Fruit fly (Drosophila melanogaster) whole organism, embryonic: ENCODE results near the gene CG12773.

Experiments used
- Adf1 ChIP-seq: fragments of 200-800 bp; sonication (Bioruptor generic); IDR thresholded peaks from 2 replicates; pipeline ENCODE4 v1.3.6; 2022; ENCODE audit warnings: missing biosample characterization, missing genetic modification characterization
- Atf6 ChIP-seq: fragments of 200-800 bp; sonication (Bioruptor generic); IDR thresholded peaks from 2 replicates; pipeline ENCODE4 v1.3.6; 2022; ENCODE audit warnings: missing biosample characterization, missing genetic modification characterization
- CG10209 ChIP-seq: fragments of 200-800 bp; sonication (Bioruptor generic); optimal IDR thresholded peaks from 3 replicates; lab custom pipeline; 2017; ENCODE audit warnings: missing biosample characterization, mild to moderate bottlenecking, missing genetic modification characterization, missing genetic modification reagents
- CG12104 ChIP-seq: fragments of 200-800 bp; sonication (Bioruptor generic); optimal IDR thresholded peaks from 3 replicates; lab custom pipeline; 2016; ENCODE audit warnings: missing biosample characterization, missing genetic modification characterization
- CG12219 ChIP-seq: fragments of 200-800 bp; sonication (Bioruptor generic); optimal IDR thresholded peaks from 3 replicates; lab custom pipeline; 2018; ENCODE audit warnings: missing biosample characterization, mild to moderate bottlenecking, missing genetic modification characterization
- CG1233 ChIP-seq: fragments of 200-800 bp; sonication (Bioruptor generic); optimal IDR thresholded peaks from 4 replicates; lab custom pipeline; 2018; ENCODE audit warnings: missing biosample characterization, mild to moderate bottlenecking, missing genetic modification characterization
- CG12769 ChIP-seq: fragments of 200-800 bp; sonication (Bioruptor generic); optimal IDR thresholded peaks from 2 replicates; lab custom pipeline; 2019; ENCODE audit warnings: missing biosample characterization, mild to moderate bottlenecking, missing genetic modification characterization, moderate library complexity
- CG14965 ChIP-seq: fragments of 200-800 bp; sonication (Bioruptor generic); optimal IDR thresholded peaks from 2 replicates; lab custom pipeline; 2016; ENCODE audit warnings: missing biosample characterization, missing genetic modification characterization, borderline replicate concordance
- CG15073 ChIP-seq: fragments of 200-800 bp; sonication (Bioruptor generic); optimal IDR thresholded peaks from 2 replicates; lab custom pipeline; 2016; ENCODE audit warnings: missing biosample characterization, missing genetic modification characterization
- CG1529 ChIP-seq: fragments of 200-800 bp; sonication (Bioruptor generic); optimal IDR thresholded peaks from 3 replicates; lab custom pipeline; 2018; ENCODE audit warnings: missing biosample characterization, missing genetic modification characterization
- CG2202 ChIP-seq: fragments of 200-800 bp; sonication (Bioruptor generic); optimal IDR thresholded peaks from 2 replicates; lab custom pipeline; 2018; ENCODE audit warnings: missing biosample characterization, mild to moderate bottlenecking, missing genetic modification characterization
- CG30403 ChIP-seq: fragments of 200-800 bp; sonication (Bioruptor generic); optimal IDR thresholded peaks from 3 replicates; lab custom pipeline; 2016; ENCODE audit warnings: missing biosample characterization, missing genetic modification characterization
- CG33557 ChIP-seq: fragments of 200-800 bp; sonication (Bioruptor generic); optimal IDR thresholded peaks from 2 replicates; lab custom pipeline; 2019; ENCODE audit warnings: missing biosample characterization, mild to moderate bottlenecking, missing genetic modification characterization, moderate library complexity
- CG4707 ChIP-seq: fragments of 200-800 bp; sonication (Bioruptor generic); optimal IDR thresholded peaks from 2 replicates; lab custom pipeline; 2018; ENCODE audit warnings: missing biosample characterization, mild to moderate bottlenecking, missing genetic modification characterization, moderate library complexity
- CG6254 ChIP-seq: fragments of 200-800 bp; sonication (Bioruptor generic); optimal IDR thresholded peaks from 3 replicates; lab custom pipeline; 2017; ENCODE audit warnings: mild to moderate bottlenecking, missing biosample characterization, missing genetic modification reagents, missing genetic modification characterization
- CG6683 ChIP-seq: fragments of 200-800 bp; sonication (Bioruptor generic); optimal IDR thresholded peaks from 2 replicates; lab custom pipeline; 2017; ENCODE audit warnings: missing biosample characterization, mild to moderate bottlenecking, missing genetic modification characterization, missing genetic modification reagents
- CG7556 ChIP-seq: fragments of 200-800 bp; sonication (Bioruptor generic); optimal IDR thresholded peaks from 2 replicates; lab custom pipeline; 2017; ENCODE audit warnings: missing biosample characterization, mild to moderate bottlenecking, missing genetic modification characterization
- CG7786 ChIP-seq: fragments of 200-800 bp; sonication (Bioruptor generic); optimal IDR thresholded peaks from 2 replicates; lab custom pipeline; 2016; ENCODE audit warnings: missing biosample characterization, missing genetic modification characterization
- CG8290 ChIP-seq, 3 experiments: fragments of 200-800 bp; sonication (Bioruptor generic); optimal IDR thresholded peaks; 2 replicates each; lab custom pipeline; 2016 to 2019; ENCODE audit warnings: missing biosample characterization in 3 of 3, missing genetic modification characterization in 3 of 3, mild to moderate bottlenecking in 2 of 3, moderate library complexity in 1 of 3
- CG9797 ChIP-seq: fragments of 200-800 bp; sonication (Bioruptor generic); optimal IDR thresholded peaks from 3 replicates; lab custom pipeline; 2018; ENCODE audit warnings: missing biosample characterization, mild to moderate bottlenecking, missing genetic modification characterization
- D ChIP-seq, 2 experiments: fragments of 200-800 bp in 1 of 2; fragments of >200 bp in 1 of 2; sonication (Bioruptor generic) in 1 of 2; optimal IDR thresholded peaks; 2 replicates in 1 of 2; 3 replicates in 1 of 2; lab custom pipeline; 2017; ENCODE audit warnings: mild to moderate bottlenecking in 1 of 2, missing biosample characterization in 1 of 2, missing genetic modification characterization in 1 of 2, missing genetic modification reagents in 1 of 2
- Dip3 ChIP-seq: fragments of 200-800 bp; sonication (Bioruptor generic); optimal IDR thresholded peaks from 3 replicates; lab custom pipeline; 2016; ENCODE audit warnings: missing biosample characterization, missing genetic modification characterization
- Fer3 ChIP-seq: fragments of 200-800 bp; sonication (Bioruptor generic); optimal IDR thresholded peaks from 2 replicates; lab custom pipeline; 2018; ENCODE audit warnings: missing biosample characterization, mild to moderate bottlenecking, missing genetic modification characterization, moderate library complexity
- HHEX ChIP-seq: fragments of 200-800 bp; sonication (Bioruptor generic); optimal IDR thresholded peaks from 3 replicates; lab custom pipeline; 2017; ENCODE audit warnings: missing biosample characterization, mild to moderate bottlenecking, missing genetic modification characterization, missing genetic modification reagents
- HLH54F ChIP-seq: fragments of 200-800 bp; sonication (Bioruptor generic); optimal IDR thresholded peaks from 3 replicates; lab custom pipeline; 2016; ENCODE audit warnings: missing biosample characterization, missing genetic modification characterization
- HmgZ ChIP-seq: fragments of 200-800 bp; sonication (Bioruptor generic); optimal IDR thresholded peaks from 2 replicates; lab custom pipeline; 2018; ENCODE audit warnings: missing biosample characterization, mild to moderate bottlenecking, missing genetic modification characterization
- Ptx1 ChIP-seq: fragments of 200-800 bp; sonication (Bioruptor generic); IDR thresholded peaks from 2 replicates; pipeline ENCODE4 v1.3.6; 2022; ENCODE audit warnings: missing biosample characterization, missing genetic modification characterization
- Ravus ChIP-seq: fragments of 200-800 bp; sonication (Bioruptor generic); IDR thresholded peaks from 2 replicates; pipeline ENCODE4 v1.3.6; 2022; ENCODE audit warnings: missing biosample characterization, missing genetic modification characterization
- al ChIP-seq: fragments of 200-800 bp; sonication (Bioruptor generic); IDR thresholded peaks from 2 replicates; pipeline ENCODE4 v1.3.6; 2022; ENCODE audit warnings: missing biosample characterization, missing genetic modification characterization
- amos ChIP-seq: fragments of 200-800 bp; sonication (Bioruptor generic); IDR thresholded peaks from 2 replicates; pipeline ENCODE4 v1.3.6; 2022; ENCODE audit warnings: missing biosample characterization, missing genetic modification characterization; ENCODE audit not compliant: partially characterized antibody
- cad ChIP-seq: fragments of >200 bp; optimal IDR thresholded peaks from 2 replicates; lab custom pipeline; 2017; ENCODE audit warnings: missing biosample characterization, missing genetic modification characterization
- cg ChIP-seq: fragments of 200-800 bp; sonication (Bioruptor generic); optimal IDR thresholded peaks from 3 replicates; lab custom pipeline; 2019; ENCODE audit warnings: missing biosample characterization, mild to moderate bottlenecking, missing genetic modification characterization, moderate library complexity
- chn ChIP-seq: fragments of 200-800 bp; sonication (Bioruptor generic); optimal IDR thresholded peaks from 2 replicates; lab custom pipeline; 2016; ENCODE audit warnings: missing biosample characterization, missing genetic modification characterization
- crp ChIP-seq, 2 experiments: fragments of 200-800 bp; sonication (Bioruptor generic); optimal IDR thresholded peaks; 2 replicates in 1 of 2; 3 replicates in 1 of 2; lab custom pipeline; 2017; ENCODE audit warnings: missing biosample characterization in 2 of 2, missing genetic modification characterization in 2 of 2, mild to moderate bottlenecking in 1 of 2, moderate library complexity in 1 of 2
- fu2 ChIP-seq: fragments of 200-800 bp; sonication (Bioruptor generic); optimal IDR thresholded peaks from 2 replicates; lab custom pipeline; 2016; ENCODE audit warnings: missing biosample characterization, missing genetic modification characterization
- gfzf ChIP-seq: fragments of 200-800 bp; sonication (Bioruptor generic); optimal IDR thresholded peaks from 2 replicates; lab custom pipeline; 2016; ENCODE audit warnings: missing biosample characterization, mild to moderate bottlenecking, missing genetic modification characterization, moderate library complexity
- her ChIP-seq: fragments of 200-800 bp; sonication (Bioruptor generic); optimal IDR thresholded peaks from 2 replicates; lab custom pipeline; 2016; ENCODE audit warnings: missing biosample characterization, missing genetic modification characterization
- lilli ChIP-seq: fragments of 200-800 bp; sonication (Bioruptor generic); optimal IDR thresholded peaks from 3 replicates; lab custom pipeline; 2016; ENCODE audit warnings: missing biosample characterization, missing genetic modification characterization
- lov ChIP-seq, 2 experiments: fragments of 200-800 bp in 1 of 2; fragments of >200 bp in 1 of 2; sonication (Bioruptor generic) in 1 of 2; IDR thresholded peaks in 1 of 2; optimal IDR thresholded peaks in 1 of 2; 2 replicates in 1 of 2; 3 replicates in 1 of 2; pipeline versions ENCODE4 v1.3.6 to Lab custom; 2017 to 2022; ENCODE audit warnings: missing biosample characterization in 1 of 2, missing genetic modification characterization in 1 of 2
- nerfin-1 ChIP-seq: fragments of 200-800 bp; sonication (Bioruptor generic); optimal IDR thresholded peaks from 3 replicates; lab custom pipeline; 2019; ENCODE audit warnings: missing biosample characterization, mild to moderate bottlenecking, missing genetic modification characterization, moderate library complexity
- pho ChIP-seq: fragments of 200-800 bp; sonication (Bioruptor generic); optimal IDR thresholded peaks from 2 replicates; lab custom pipeline; 2016; ENCODE audit warnings: missing biosample characterization, missing genetic modification characterization
- phol ChIP-seq: fragments of 200-800 bp; sonication (Bioruptor generic); optimal IDR thresholded peaks from 3 replicates; lab custom pipeline; 2018; ENCODE audit warnings: missing biosample characterization, mild to moderate bottlenecking, missing genetic modification characterization, moderate library complexity
- pzg ChIP-seq: fragments of 200-800 bp; sonication (Bioruptor generic); optimal IDR thresholded peaks from 3 replicates; lab custom pipeline; 2018; ENCODE audit warnings: missing biosample characterization, mild to moderate bottlenecking, missing genetic modification characterization, moderate library complexity
- rib ChIP-seq: fragments of 200-800 bp; sonication (Bioruptor generic); IDR thresholded peaks from 2 replicates; pipeline ENCODE4 v1.3.6; 2022; ENCODE audit warnings: missing biosample characterization, missing genetic modification characterization
- sd ChIP-seq: fragments of 200-800 bp; sonication (Bioruptor generic); optimal IDR thresholded peaks from 3 replicates; lab custom pipeline; 2018; ENCODE audit warnings: missing biosample characterization, mild to moderate bottlenecking, missing genetic modification characterization, moderate library complexity
- sens ChIP-seq: fragments of 200-800 bp; sonication (Bioruptor generic); peaks from one replicate; lab custom pipeline; 2016; ENCODE audit warnings: missing biosample characterization, missing genetic modification characterization
- slbo ChIP-seq: fragments of 200-800 bp; sonication (Bioruptor generic); IDR thresholded peaks from 2 replicates; pipeline ENCODE4 v1.3.6; 2022; ENCODE audit warnings: missing biosample characterization, missing genetic modification characterization

Gene CG12773

DNA sequence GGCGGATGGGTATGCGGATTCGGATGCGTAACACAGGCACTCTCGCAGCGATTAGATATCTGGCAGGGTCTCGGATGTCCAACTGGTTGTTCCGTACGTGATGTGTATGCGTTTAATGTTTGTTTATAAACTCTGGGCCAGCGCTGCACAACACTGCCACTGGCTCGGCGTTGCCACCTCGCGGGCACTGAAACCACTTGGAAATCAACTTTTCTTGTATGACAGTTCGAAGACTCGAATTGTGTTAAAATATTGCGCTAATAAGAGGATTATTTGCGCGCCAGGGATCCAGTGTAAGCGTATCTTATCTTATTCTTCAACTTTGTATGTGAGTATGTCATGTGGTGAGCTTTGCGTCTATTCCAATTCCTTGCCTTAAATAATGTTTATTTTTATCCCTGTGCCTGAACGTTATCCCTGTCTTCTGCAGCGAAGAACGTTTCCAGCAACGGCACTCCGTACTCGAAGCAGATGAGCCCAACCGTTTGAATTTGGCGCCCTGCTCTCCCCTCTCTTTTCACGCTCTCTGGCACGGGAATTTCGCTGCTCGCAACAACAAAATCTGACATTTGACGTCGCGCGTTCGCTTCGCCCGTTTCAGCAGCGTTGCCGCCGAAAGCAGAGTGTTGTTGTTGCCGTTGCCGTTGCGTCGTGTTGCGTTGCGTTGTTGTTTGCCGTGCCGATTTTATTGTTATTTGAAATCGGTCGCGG is 26.7 kb upstream of the CG12773 start, which contains the start of the genes CG3719 and CG32813 (continued):
- TF ChIP-seq CG1529 (GFP tag; lab: Kevin White, UChicago) (no peak), Atf6 (GFP tag; lab: Robert Waterston, UW) (0 out of 2 replicates have a peak, but pooled peaks have one; percentile 5), cad (no peak), chn (GFP tag; lab: Kevin White, UChicago) (peak; percentile 15), gfzf (GFP tag; lab: Kevin White, UChicago) (peak; percentile 20), CG8290 (GFP tag; optimal IDR thresholded peaks at IDR 0.05; lab: Kevin White, UChicago) (no peak), CG8290 (tag; optimal IDR thresholded peaks at IDR 0.05; lab: Kevin White, UChicago) (peak in 1 of 2 experiments; percentile 77), CG12769 (tag; lab: Kevin White, UChicago) (no peak), CG12219 (no peak), CG7786 (GFP tag; lab: Kevin White, UChicago) (peak; percentile 49), CG6683 (GFP tag; lab: Kevin White, UChicago) (no peak), D (optimal IDR thresholded peaks at IDR 0.05; lab: Kevin White, UChicago) (no peak), D (GFP tag; optimal IDR thresholded peaks at IDR 0.05; lab: Kevin White, UChicago) (no peak), Ptx1 (0 out of 2 replicates have a peak, but pooled peaks have one; percentile 9), cg (no peak), sens (GFP tag; lab: Kevin White, UChicago) (peak; percentile 89), HmgZ (tag; lab: Kevin White, UChicago) (peak; percentile 68), fu2 (GFP tag; lab: Kevin White, UChicago) (peak; percentile 52), CG7556 (GFP tag; lab: Kevin White, UChicago) (peak; percentile 30), CG1233 (GFP tag; lab: Kevin White, UChicago) (no peak), phol (tag; lab: Kevin White, UChicago) (peak; percentile 25), her (GFP tag; lab: Kevin White, UChicago) (peak; percentile 66), amos (GFP tag; lab: Robert Waterston, UW) (peak; percentile 38; the same call in 1 of the 2 replicates), CG4707 (GFP tag; lab: Kevin White, UChicago) (no peak), CG12104 (no peak), sd (tag; lab: Kevin White, UChicago) (peak; percentile 19), CG15073 (no peak), CG33557 (no peak), CG10209 (GFP tag; lab: Kevin White, UChicago) (peak; percentile 27), HLH54F (peak; percentile 40), CG9797 (GFP tag; lab: Kevin White, UChicago) (peak; percentile 1), CG2202 (no peak), al (GFP tag; lab: Robert Waterston, UW) (0 out of 2 replicates have a peak, but pooled peaks have one; percentile 11), Fer3 (tag; lab: Kevin White, UChicago) (peak; percentile 0), nerfin-1 (no peak), HHEX (GFP tag; lab: Kevin White, UChicago) (no peak), Dip3 (GFP tag; lab: Kevin White, UChicago) (peak; percentile 16), Ravus (GFP tag; lab: Robert Waterston, UW) (no peak), crp (GFP tag; optimal IDR thresholded peaks at IDR 0.05; lab: Kevin White, UChicago) (peak in 1 of 2 experiments; percentile 32), lilli (GFP tag; lab: Kevin White, UChicago) (peak; percentile 30), slbo (GFP tag; lab: Robert Waterston, UW) (peak; percentile 65), pho (GFP tag; lab: Kevin White, UChicago) (peak; percentile 63), pzg (GFP tag; lab: Kevin White, UChicago) (peak; percentile 71), Adf1 (0 out of 2 replicates have a peak, but pooled peaks have one; percentile 21), CG30403 (GFP tag; lab: Kevin White, UChicago) (peak; percentile 35), rib (GFP tag; lab: Robert Waterston, UW) (no peak), CG14965 (GFP tag; lab: Kevin White, UChicago) (no peak), CG6254 (GFP tag; lab: Kevin White, UChicago) (no peak), lov (optimal IDR thresholded peaks at IDR 0.05; lab: Kevin White, UChicago) (no peak), lov (GFP tag; IDR thresholded peaks at IDR 0.05; lab: Robert Waterston, UW) (no peak)
